Fruit fly (Drosophila melanogaster) whole organism, embryonic: ENCODE measurements around the gene Jhbp7.

Experiments used
- CG10209 ChIP-seq: fragments of 200-800 bp; sonication (Bioruptor generic); optimal IDR thresholded peaks from 3 replicates; lab custom pipeline; 2017; ENCODE audit warnings: missing biosample characterization, mild to moderate bottlenecking, missing genetic modification characterization, missing genetic modification reagents
- CG10431 ChIP-seq: fragments of 200-800 bp; sonication (Bioruptor generic); optimal IDR thresholded peaks from 3 replicates; lab custom pipeline; 2018; ENCODE audit warnings: missing biosample characterization, mild to moderate bottlenecking, missing genetic modification characterization
- CG12769 ChIP-seq: fragments of 200-800 bp; sonication (Bioruptor generic); optimal IDR thresholded peaks from 2 replicates; lab custom pipeline; 2019; ENCODE audit warnings: missing biosample characterization, mild to moderate bottlenecking, missing genetic modification characterization, moderate library complexity
- CG15269 ChIP-seq: fragments of 200-800 bp; sonication (Bioruptor generic); optimal IDR thresholded peaks from 2 replicates; lab custom pipeline; 2018; ENCODE audit warnings: missing biosample characterization, mild to moderate bottlenecking, missing genetic modification characterization, moderate library complexity
- CG1602 ChIP-seq: fragments of 200-800 bp; sonication (Bioruptor generic); optimal IDR thresholded peaks from 3 replicates; lab custom pipeline; 2016; ENCODE audit warnings: missing biosample characterization, missing genetic modification characterization
- CG16815 ChIP-seq: fragments of 200-800 bp; sonication (Bioruptor generic); optimal IDR thresholded peaks from 3 replicates; lab custom pipeline; 2017; ENCODE audit warnings: missing biosample characterization, mild to moderate bottlenecking, missing genetic modification characterization
- CG1832 ChIP-seq: fragments of 200-800 bp; sonication (Bioruptor generic); optimal IDR thresholded peaks from 2 replicates; lab custom pipeline; 2017; ENCODE audit warnings: missing biosample characterization, mild to moderate bottlenecking, missing genetic modification characterization, inconsistent platforms
- CG2129 ChIP-seq: fragments of 200-800 bp; sonication (Bioruptor generic); IDR thresholded peaks from 2 replicates; pipeline ENCODE4 v1.3.6; 2022; ENCODE audit warnings: missing biosample characterization, missing genetic modification characterization; ENCODE audit not compliant: partially characterized antibody
- CG33557 ChIP-seq: fragments of 200-800 bp; sonication (Bioruptor generic); optimal IDR thresholded peaks from 2 replicates; lab custom pipeline; 2019; ENCODE audit warnings: missing biosample characterization, mild to moderate bottlenecking, missing genetic modification characterization, moderate library complexity
- CG4820 ChIP-seq: fragments of 200-800 bp; sonication (Bioruptor generic); optimal IDR thresholded peaks from 3 replicates; lab custom pipeline; 2016; ENCODE audit warnings: missing biosample characterization, missing genetic modification characterization
- CG6689 ChIP-seq: fragments of 200-800 bp; sonication (Bioruptor generic); IDR thresholded peaks from 2 replicates; pipeline ENCODE4 v1.3.6; 2022; ENCODE audit warnings: missing biosample characterization, missing genetic modification characterization
- CG7372 ChIP-seq: fragments of 200-800 bp; sonication (Bioruptor generic); IDR thresholded peaks from 2 replicates; pipeline ENCODE4 v1.3.6; 2022; ENCODE audit warnings: missing biosample characterization, missing genetic modification characterization
- CG7928 ChIP-seq: fragments of 200-800 bp; sonication (Bioruptor generic); optimal IDR thresholded peaks from 2 replicates; lab custom pipeline; 2017; ENCODE audit warnings: missing biosample characterization, mild to moderate bottlenecking, missing genetic modification characterization
- CG8089 ChIP-seq: fragments of 200-800 bp; sonication (Bioruptor generic); optimal IDR thresholded peaks from 3 replicates; lab custom pipeline; 2016; ENCODE audit warnings: missing biosample characterization, missing genetic modification characterization
- CG8388 ChIP-seq: fragments of 200-800 bp; sonication (Bioruptor generic); optimal IDR thresholded peaks from 2 replicates; lab custom pipeline; 2019; ENCODE audit warnings: missing biosample characterization, mild to moderate bottlenecking, missing genetic modification characterization, moderate library complexity
- CG9876 ChIP-seq: fragments of 200-800 bp; sonication (Bioruptor generic); optimal IDR thresholded peaks from 2 replicates; lab custom pipeline; 2016; ENCODE audit warnings: missing biosample characterization, missing genetic modification characterization
- Dp ChIP-seq: fragments of 200-800 bp; sonication (Bioruptor generic); optimal IDR thresholded peaks from 2 replicates; lab custom pipeline; 2018; ENCODE audit warnings: missing biosample characterization, mild to moderate bottlenecking, missing genetic modification characterization, moderate library complexity
- Ets65A ChIP-seq: fragments of 200-800 bp; sonication (Bioruptor generic); peaks from one replicate; lab custom pipeline; 2016; ENCODE audit warnings: missing biosample characterization, missing genetic modification characterization
- Hr78 ChIP-seq, 2 experiments: fragments of 200-800 bp in 1 of 2; fragments of >200 bp in 1 of 2; sonication (Bioruptor generic) in 1 of 2; optimal IDR thresholded peaks; 2 replicates each; lab custom pipeline; 2017 to 2019; ENCODE audit warnings: missing biosample characterization in 2 of 2, missing genetic modification characterization in 2 of 2, mild to moderate bottlenecking in 1 of 2, moderate library complexity in 1 of 2
- Max ChIP-seq: fragments of 200-800 bp; sonication (Bioruptor generic); optimal IDR thresholded peaks from 2 replicates; lab custom pipeline; 2016; ENCODE audit warnings: missing biosample characterization, mild to moderate bottlenecking, missing genetic modification characterization
- Pdp1 ChIP-seq, 2 experiments: fragments of 200-800 bp; sonication (Bioruptor generic); optimal IDR thresholded peaks; 3 replicates each; lab custom pipeline; 2016; ENCODE audit warnings: missing biosample characterization in 2 of 2, missing genetic modification characterization in 2 of 2, mild to moderate bottlenecking in 1 of 2, moderate library complexity in 1 of 2
- Sin3A ChIP-seq: fragments of >200 bp; optimal IDR thresholded peaks from 2 replicates; lab custom pipeline; 2018
- Ssrp ChIP-seq: fragments of 200-800 bp; sonication (Bioruptor generic); optimal IDR thresholded peaks from 2 replicates; lab custom pipeline; 2018; ENCODE audit warnings: missing biosample characterization, mild to moderate bottlenecking, missing genetic modification characterization, moderate library complexity
- bigmax ChIP-seq: fragments of 200-800 bp; sonication (Bioruptor generic); optimal IDR thresholded peaks from 2 replicates; lab custom pipeline; 2018; ENCODE audit warnings: missing biosample characterization, mild to moderate bottlenecking, missing genetic modification characterization
- bowl ChIP-seq: fragments of 200-800 bp; sonication (Bioruptor generic); IDR thresholded peaks from 2 replicates; pipeline ENCODE4 v1.3.6; 2022; ENCODE audit warnings: missing biosample characterization, missing genetic modification characterization
- bsh ChIP-seq, 2 experiments: fragments of 200-800 bp; sonication (Bioruptor generic); optimal IDR thresholded peaks; 2 replicates each; lab custom pipeline; 2017 to 2018; ENCODE audit warnings: mild to moderate bottlenecking in 2 of 2, missing biosample characterization in 2 of 2, missing genetic modification characterization in 2 of 2, moderate library complexity in 1 of 2
- chinmo ChIP-seq: fragments of 200-800 bp; sonication (Bioruptor generic); IDR thresholded peaks from 4 replicates; pipeline ENCODE4 v1.3.6; 2022; ENCODE audit warnings: missing biosample characterization, missing genetic modification characterization; ENCODE audit not compliant: partially characterized antibody
- ci ChIP-seq: fragments of 200-800 bp; sonication (Bioruptor generic); IDR thresholded peaks from 3 replicates; pipeline ENCODE4 v1.3.6; 2022; ENCODE audit warnings: missing biosample characterization, missing genetic modification characterization
- cwo ChIP-seq: fragments of 200-800 bp; sonication (Bioruptor generic); optimal IDR thresholded peaks from 3 replicates; lab custom pipeline; 2017; ENCODE audit warnings: missing biosample characterization, missing genetic modification characterization, mild to moderate bottlenecking, moderate library complexity, missing genetic modification reagents
- exex ChIP-seq: fragments of 200-800 bp; sonication (Bioruptor generic); optimal IDR thresholded peaks from 4 replicates; lab custom pipeline; 2018; ENCODE audit warnings: missing biosample characterization, mild to moderate bottlenecking, missing genetic modification characterization, moderate library complexity
- ftz-f1 ChIP-seq: fragments of 200-800 bp; sonication (Bioruptor generic); optimal IDR thresholded peaks from 2 replicates; lab custom pipeline; 2016; ENCODE audit warnings: missing biosample characterization, missing genetic modification characterization
- fu2 ChIP-seq: fragments of 200-800 bp; sonication (Bioruptor generic); optimal IDR thresholded peaks from 2 replicates; lab custom pipeline; 2016; ENCODE audit warnings: missing biosample characterization, missing genetic modification characterization
- gcm ChIP-seq: fragments of 200-800 bp; sonication (Bioruptor generic); optimal IDR thresholded peaks from 2 replicates; lab custom pipeline; 2019; ENCODE audit warnings: missing biosample characterization, mild to moderate bottlenecking, missing genetic modification characterization, moderate library complexity
- grn ChIP-seq: fragments of 200-800 bp; sonication (Bioruptor generic); optimal IDR thresholded peaks from 3 replicates; lab custom pipeline; 2017; ENCODE audit warnings: missing biosample characterization, missing genetic modification characterization
- jigr1 ChIP-seq: fragments of 200-800 bp; sonication (Bioruptor generic); IDR thresholded peaks from 3 replicates; pipeline ENCODE4 v1.3.6; 2022; ENCODE audit warnings: missing biosample characterization, missing genetic modification characterization
- lmd ChIP-seq: fragments of 200-800 bp; sonication (Bioruptor generic); IDR thresholded peaks from 2 replicates; pipeline ENCODE4 v1.3.6; 2022; ENCODE audit warnings: missing biosample characterization, missing genetic modification characterization
- mam ChIP-seq: fragments of 200-800 bp; sonication (Bioruptor generic); optimal IDR thresholded peaks from 3 replicates; lab custom pipeline; 2016; ENCODE audit warnings: missing biosample characterization, missing genetic modification characterization
- mld ChIP-seq: fragments of 200-800 bp; sonication (Bioruptor generic); IDR thresholded peaks from 3 replicates; pipeline ENCODE4 v1.3.6; 2022; ENCODE audit warnings: missing biosample characterization, missing genetic modification characterization; ENCODE audit not compliant: partially characterized antibody
- pnt ChIP-seq: fragments of 200-800 bp; sonication (Bioruptor generic); optimal IDR thresholded peaks from 3 replicates; lab custom pipeline; 2016; ENCODE audit warnings: missing biosample characterization, missing genetic modification characterization
- ranshi ChIP-seq: fragments of 200-800 bp; sonication (Bioruptor generic); IDR thresholded peaks from 2 replicates; pipeline ENCODE4 v1.3.6; 2022; ENCODE audit warnings: missing biosample characterization, missing genetic modification characterization
- run ChIP-seq: fragments of 200-800 bp; sonication (Bioruptor generic); optimal IDR thresholded peaks from 3 replicates; lab custom pipeline; 2018; ENCODE audit warnings: missing biosample characterization, mild to moderate bottlenecking, missing genetic modification characterization
- sc ChIP-seq, 3 experiments: fragments of >200 bp in 2 of 3; fragments of 200-800 bp in 1 of 3; sonication (Bioruptor generic) in 1 of 3; optimal IDR thresholded peaks; 2 replicates in 2 of 3; 3 replicates in 1 of 3; lab custom pipeline; 2017; ENCODE audit warnings: mild to moderate bottlenecking in 1 of 3, missing biosample characterization in 1 of 3, missing genetic modification characterization in 1 of 3, missing genetic modification reagents in 1 of 3
- sens ChIP-seq: fragments of 200-800 bp; sonication (Bioruptor generic); peaks from one replicate; lab custom pipeline; 2016; ENCODE audit warnings: missing biosample characterization, missing genetic modification characterization
- ssp ChIP-seq: fragments of 200-800 bp; sonication (Bioruptor generic); IDR thresholded peaks from 2 replicates; pipeline ENCODE4 v1.3.6; 2022; ENCODE audit warnings: missing biosample characterization, missing genetic modification characterization
- sug ChIP-seq: fragments of 200-800 bp; optimal IDR thresholded peaks from 2 replicates; lab custom pipeline; 2019; ENCODE audit warnings: missing biosample characterization, mild to moderate bottlenecking, missing genetic modification characterization, moderate library complexity
- tll ChIP-seq, 2 experiments: fragments of 200-800 bp in 1 of 2; fragments of >200 bp in 1 of 2; sonication (Bioruptor generic) in 1 of 2; optimal IDR thresholded peaks; 2 replicates each; lab custom pipeline; 2017 to 2019; ENCODE audit warnings: missing biosample characterization in 2 of 2, missing genetic modification characterization in 2 of 2, mild to moderate bottlenecking in 1 of 2, moderate library complexity in 1 of 2
- z ChIP-seq: fragments of 200-800 bp; sonication (Bioruptor generic); IDR thresholded peaks from 3 replicates; pipeline ENCODE4 v1.3.6; 2022; ENCODE audit warnings: missing biosample characterization, missing genetic modification characterization
- zfh1 ChIP-seq: fragments of 200-800 bp; sonication (Bioruptor generic); IDR thresholded peaks from 3 replicates; pipeline ENCODE4 v1.3.6; 2022; ENCODE audit warnings: missing biosample characterization, missing genetic modification characterization

Jhbp7 gene

dm6 chr3R:25283209-25283670 lies 45.8 kb downstream of the Jhbp7 start, which contains the start of gene CG31300:
TSS of gene CG31300 (plus strand) at chr3R:25283620.
- TF ChIP-seq CG10431 (GFP tag; lab: Kevin White, UChicago) (no peak), pnt (no peak), sens (no peak), CG9876 (GFP tag; lab: Kevin White, UChicago) (no peak), CG12769 (tag; lab: Kevin White, UChicago) (no peak), exex (tag; lab: Kevin White, UChicago) (peak; percentile 37), ftz-f1 (GFP tag; lab: Kevin White, UChicago) (no peak), lmd (GFP tag; lab: Robert Waterston, UW) (no peak), fu2 (GFP tag; lab: Kevin White, UChicago) (no peak), Max (GFP tag; lab: Kevin White, UChicago) (no peak), CG16815 (GFP tag; lab: Kevin White, UChicago) (no peak), CG2129 (GFP tag; lab: Robert Waterston, UW) (no peak), ci (GFP tag; lab: Robert Waterston, UW) (no peak), sug (tag; lab: Kevin White, UChicago) (peak; percentile 18), bsh (GFP tag; optimal IDR thresholded peaks at IDR 0.05; lab: Kevin White, UChicago) (no peak), CG1602 (no peak), CG1832 (no peak), Hr78 (GFP tag; optimal IDR thresholded peaks at IDR 0.05; lab: Kevin White, UChicago) (peak in 1 of 2 experiments; percentile 57), zfh1 (GFP tag; lab: Robert Waterston, UW) (no peak), bowl (no peak), sc (optimal IDR thresholded peaks at IDR 0.05; lab: Kevin White, UChicago) (no peak), sc (GFP tag; optimal IDR thresholded peaks at IDR 0.05; lab: Kevin White, UChicago) (no peak), grn (GFP tag; lab: Kevin White, UChicago) (peak; percentile 68), CG6689 (no peak), Pdp1 (GFP tag; optimal IDR thresholded peaks at IDR 0.05; lab: Kevin White, UChicago) (peak in 1 of 2 experiments; percentile 59), ranshi (no peak), CG8089 (GFP tag; lab: Kevin White, UChicago) (no peak), cwo (GFP tag; lab: Kevin White, UChicago) (no peak), CG33557 (GFP tag; lab: Kevin White, UChicago) (no peak), CG7928 (GFP tag; lab: Kevin White, UChicago) (no peak), run (peak; percentile 69)

- peak; percentile 22 for TF ChIP-seq exex (tag; lab: Kevin White, UChicago)
- no peak for TF ChIP-seq mam (GFP tag; lab: Kevin White, UChicago)
- no peak for TF ChIP-seq CG10209 (GFP tag; lab: Kevin White, UChicago)
- no peak for TF ChIP-seq Ets65A (GFP tag; lab: Kevin White, UChicago)
- no peak for TF ChIP-seq CG7372
Measured at dm6 chr3R:25285173-25285572, 47.8 kb downstream of the Jhbp7 start, which contains the start of gene CG31104. TSS of gene CG31104 (plus strand) at chr3R:25285473.

dm6 chr3R:25287128-25287527 lies 49.7 kb downstream of the Jhbp7 start, which contains the start of gene CG13658:
TSS of gene CG13658 (plus strand) at chr3R:25287474.
- TF ChIP-seq Sin3A (lab: Kevin White, UChicago) (no peak), Ssrp (tag; lab: Kevin White, UChicago) (no peak), Dp (GFP tag; lab: Kevin White, UChicago) (no peak), bigmax (GFP tag; lab: Kevin White, UChicago) (no peak), sens (peak; percentile 13), z (0 out of 3 replicates have a peak, but pooled peaks have one; percentile 31), jigr1 (GFP tag; lab: Robert Waterston, UW) (no peak), ssp (GFP tag; lab: Robert Waterston, UW) (no peak), gcm (GFP tag; lab: Kevin White, UChicago) (no peak), CG8388 (GFP tag; lab: Kevin White, UChicago) (no peak), CG15269 (tag; lab: Kevin White, UChicago) (no peak), tll (GFP tag; optimal IDR thresholded peaks at IDR 0.05; lab: Kevin White, UChicago) (no peak), mld (GFP tag; lab: Robert Waterston, UW) (no peak), CG4820 (no peak), chinmo (GFP tag; lab: Robert Waterston, UW) (0 out of 4 replicates have a peak, but pooled peaks have one; percentile 17), sug (tag; lab: Kevin White, UChicago) (peak; percentile 29)
